Worm (Caenorhabditis elegans): Measurements from ENCODE around the gene Y57G11C.3.
A peak's percentile ranks its signal among the peaks of the same experiment; 100 is the strongest.

Y57G11C.3 gene

DNA sequence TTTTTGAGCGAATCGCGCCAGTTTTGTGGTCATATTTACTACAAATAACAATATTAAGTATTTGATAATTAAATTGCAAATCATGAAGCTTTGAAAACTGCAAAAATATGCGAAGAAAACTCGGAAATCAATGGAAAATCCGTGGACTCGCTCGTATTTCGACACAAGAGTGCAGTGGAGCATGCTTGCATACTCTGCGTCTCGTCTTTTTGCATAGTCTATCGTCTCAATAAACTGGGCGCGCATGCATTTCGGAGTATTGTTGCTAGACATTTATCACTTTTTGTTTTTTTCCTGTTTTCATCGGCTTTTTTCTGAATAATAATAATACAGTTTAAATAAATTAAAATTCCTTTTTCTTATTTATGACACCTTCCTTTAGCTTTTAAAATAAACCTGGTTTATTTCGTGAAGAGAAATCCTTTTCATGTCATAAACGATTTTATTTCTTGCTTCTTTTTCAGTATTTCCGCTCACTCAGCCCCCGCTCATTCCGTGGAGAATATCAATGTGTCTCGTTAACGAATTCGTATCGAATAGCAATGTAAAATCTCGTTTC lies at the start of gene Y57G11C.3, which contains the start of gene mrps-7:
TSS of gene Y57G11C.3 (plus strand) at position 509 of the 559 bp plus-strand sequence.
TSS of gene mrps-7 (minus strand) at position 38 of the 559 bp plus-strand sequence.
- TF ChIP-seq lag-1 (GFP tag; IDR thresholded peaks at IDR 0.05), result no peak
- TF ChIP-seq nhr-90 (tag; optimal IDR thresholded peaks at IDR 0.05), result no peak
- peak; percentile 36 for TF ChIP-seq snpc-3.4 (tag; optimal IDR thresholded peaks at IDR 0.05)
- peak; percentile 93 for TF ChIP-seq cebp-1 (GFP tag; IDR thresholded peaks at IDR 0.05)
- peak; percentile 96 for TF ChIP-seq cebp-1 (tag; optimal IDR thresholded peaks at IDR 0.05)
- no peak for TF ChIP-seq Y95B8A.8 (GFP tag; IDR thresholded peaks at IDR 0.05)
- no peak for TF ChIP-seq sptf-2 (GFP tag; optimal IDR thresholded peaks at IDR 0.05)
- TF ChIP-seq F33H1.4 (GFP tag; IDR thresholded peaks at IDR 0.05), result peak; percentile 56; the same call in 1 of the 2 replicates
- no peak for TF ChIP-seq nfya-2 (GFP tag; IDR thresholded peaks at IDR 0.05)
- no peak for TF ChIP-seq egl-18 (GFP tag; IDR thresholded peaks at IDR 0.05)
- TF ChIP-seq C17E4.6 (GFP tag; IDR thresholded peaks at IDR 0.05), result no peak
- peak; percentile 56 for TF ChIP-seq madf-8 (GFP tag; conservative IDR thresholded peaks at IDR 0.05)
- TF ChIP-seq F49E8.2 (tag; optimal IDR thresholded peaks at IDR 0.05; ENCODE audit: insufficient read depth), result peak; percentile 67
- TF ChIP-seq madf-10 (tag; optimal IDR thresholded peaks at IDR 0.05), result no peak
- peak; percentile 83 for TF ChIP-seq snpc-4 (GFP tag; optimal IDR thresholded peaks at IDR 0.05)
- peak; percentile 73 to 93 (median 86) for TF ChIP-seq snpc-4 (tag; optimal IDR thresholded peaks at IDR 0.05)
- TF ChIP-seq ccch-3 (GFP tag; optimal IDR thresholded peaks at IDR 0.05), result no peak
- peak; percentile 80 for TF ChIP-seq pha-4 (tag; optimal IDR thresholded peaks at IDR 0.05)
- peak; percentile 58; the same call in 1 of the 2 replicates for TF ChIP-seq lir-1 (GFP tag; conservative IDR thresholded peaks at IDR 0.05)
- no peak; the same call in 1 of the 2 replicates for TF ChIP-seq Y53G8AR.9 (GFP tag; conservative IDR thresholded peaks at IDR 0.05)
- no peak for TF ChIP-seq nfya-1 (tag; optimal IDR thresholded peaks at IDR 0.05; ENCODE audit: borderline replicate concordance, insufficient read depth)
- peak; percentile 58 for TF ChIP-seq ztf-18 (tag; optimal IDR thresholded peaks at IDR 0.05)
- peak; percentile 12 for TF ChIP-seq xnd-1 (tag; optimal IDR thresholded peaks at IDR 0.05)
- no peak for TF ChIP-seq Y53F4B.3 (GFP tag; IDR thresholded peaks at IDR 0.05)
- no peak for TF ChIP-seq hlh-12 (tag; optimal IDR thresholded peaks at IDR 0.05)
- TF ChIP-seq cebp-2 (GFP tag; IDR thresholded peaks at IDR 0.05), result no peak
- TF ChIP-seq ets-4 (GFP tag; optimal IDR thresholded peaks at IDR 0.05), result no peak
- no peak for TF ChIP-seq aptf-3 (GFP tag; IDR thresholded peaks at IDR 0.05)
- peak; percentile 20 for TF ChIP-seq tlf-1 (GFP tag; optimal IDR thresholded peaks at IDR 0.05)
- TF ChIP-seq lsl-1 (GFP tag; optimal IDR thresholded peaks at IDR 0.05), result peak; percentile 45
- TF ChIP-seq sea-2 (GFP tag; IDR thresholded peaks at IDR 0.05), result no peak
- no peak for TF ChIP-seq zfh-2 (GFP tag; conservative IDR thresholded peaks at IDR 0.05)
- TF ChIP-seq nhr-120 (GFP tag; IDR thresholded peaks at IDR 0.05), result no peak
- no peak for TF ChIP-seq F57A8.1 (GFP tag; optimal IDR thresholded peaks at IDR 0.05)
- no peak for TF ChIP-seq sdz-38 (tag; optimal IDR thresholded peaks at IDR 0.05)
- TF ChIP-seq lin-54 (GFP tag; optimal IDR thresholded peaks at IDR 0.05), result peak; percentile 78
- TF ChIP-seq ama-1 (optimal IDR thresholded peaks at IDR 0.05), result peak; percentile 27
- TF ChIP-seq ama-1 (GFP tag; optimal IDR thresholded peaks at IDR 0.05), result no peak
- no peak for TF ChIP-seq mes-4 (tag; optimal IDR thresholded peaks at IDR 0.05)
- peak; percentile 69 for TF ChIP-seq K12H6.12 (tag; optimal IDR thresholded peaks at IDR 0.05)
- no peak for TF ChIP-seq repo-1 (tag; optimal IDR thresholded peaks at IDR 0.05)
- no peak for TF ChIP-seq zim-3 (tag; optimal IDR thresholded peaks at IDR 0.05)
- no peak for TF ChIP-seq ztf-25 (GFP tag; IDR thresholded peaks at IDR 0.05)
- TF ChIP-seq fkh-3 (tag; optimal IDR thresholded peaks at IDR 0.05), result no peak
- TF ChIP-seq ZK185.1 (tag; optimal IDR thresholded peaks at IDR 0.05; ENCODE audit: poor library complexity, severe bottlenecking), result peak; percentile 78
- TF ChIP-seq ztf-6 (GFP tag; IDR thresholded peaks at IDR 0.05), result no peak
- TF ChIP-seq lin-40 (tag; optimal IDR thresholded peaks at IDR 0.05), result peak; percentile 89
- TF ChIP-seq rec-8 (tag; optimal IDR thresholded peaks at IDR 0.05), result no peak
- TF ChIP-seq tbp1 (GFP tag; optimal IDR thresholded peaks at IDR 0.05), result peak; percentile 72
